Worm (Caenorhabditis elegans): Measurements from ENCODE around the gene F59A1.16.
A peak's percentile ranks its signal among the peaks of the same experiment; 100 is the strongest.

The F59A1.16 gene

DNA sequence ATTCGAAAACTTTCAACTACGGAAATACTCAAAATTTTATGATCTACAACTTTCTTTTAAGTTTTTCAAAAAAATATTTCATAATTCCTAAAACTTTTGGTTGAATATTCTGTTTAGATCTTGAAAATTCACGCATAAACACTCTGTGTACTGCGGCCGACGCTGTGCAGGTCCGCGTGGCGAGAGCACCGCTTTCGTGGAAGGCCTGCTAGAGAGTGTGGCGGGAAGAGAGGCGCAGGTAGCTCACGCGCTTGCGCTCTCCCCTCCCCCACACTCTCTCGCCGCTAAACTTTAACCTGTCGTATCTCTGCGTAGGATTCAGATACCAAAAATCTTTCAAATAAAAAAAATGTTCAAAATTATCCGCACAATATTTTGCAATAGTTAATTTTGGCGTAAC is 1.5 kb downstream of the F59A1.16 start:
- peak; percentile 84 for TF ChIP-seq set-16 (GFP tag; IDR thresholded peaks at IDR 0.05)
- TF ChIP-seq ztf-11 (tag; optimal IDR thresholded peaks at IDR 0.05) = no peak

DNA sequence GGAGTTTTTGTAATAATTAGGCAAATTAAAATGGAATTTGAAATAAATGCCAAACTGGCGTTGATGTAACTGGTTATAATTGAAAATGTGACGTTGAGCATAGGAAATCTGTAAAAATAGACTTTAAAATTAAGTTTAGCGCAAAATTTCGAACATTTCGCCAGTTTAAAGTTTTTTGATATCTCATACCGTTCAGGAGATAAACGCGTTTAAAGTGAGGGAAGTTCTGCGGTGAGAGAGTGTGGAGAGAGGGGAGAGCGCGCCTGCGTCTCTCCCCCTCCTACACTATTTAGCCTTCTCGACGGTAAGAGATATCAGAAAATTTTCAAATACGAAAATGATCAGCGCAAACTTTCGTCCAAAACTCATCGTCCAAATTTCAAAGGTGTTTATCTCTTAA is 8.2 kb downstream of the F59A1.16 start, which contains the start of gene str-92:
TSS of gene str-92 (minus strand) at position 101 of the 400 bp plus-strand sequence.
- TF ChIP-seq lin-13 (GFP tag; optimal IDR thresholded peaks at IDR 0.05) = no peak
- no peak for TF ChIP-seq pha-4 (GFP tag; IDR thresholded peaks at IDR 0.05)
- TF ChIP-seq pha-4 (tag; optimal IDR thresholded peaks at IDR 0.05) = no peak
- TF ChIP-seq set-16 (GFP tag; IDR thresholded peaks at IDR 0.05) = no peak
- no peak for TF ChIP-seq F44E2.7 (GFP tag; IDR thresholded peaks at IDR 0.05)
- no peak for TF ChIP-seq nhr-11 (tag; optimal IDR thresholded peaks at IDR 0.05)
- no peak for TF ChIP-seq zfp-3 (GFP tag; conservative IDR thresholded peaks at IDR 0.05)
- TF ChIP-seq ces-1 (GFP tag; optimal IDR thresholded peaks at IDR 0.05) = no peak
- no peak for TF ChIP-seq cey-2 (tag; optimal IDR thresholded peaks at IDR 0.05; ENCODE audit: borderline replicate concordance, insufficient read depth)
- TF ChIP-seq jun-1 (tag; optimal IDR thresholded peaks at IDR 0.05) = no peak
- no peak for TF ChIP-seq unc-39 (tag; optimal IDR thresholded peaks at IDR 0.05)
- TF ChIP-seq ctbp-1 (GFP tag; IDR thresholded peaks at IDR 0.05) = no peak
- TF ChIP-seq vab-7 (GFP tag; IDR thresholded peaks at IDR 0.05) = no peak
- TF ChIP-seq snpc-1.2 (GFP tag; IDR thresholded peaks at IDR 0.05) = no peak
- TF ChIP-seq daf-16 (GFP tag; optimal IDR thresholded peaks at IDR 0.05) = no peak
- no peak for TF ChIP-seq daf-16 (tag; optimal IDR thresholded peaks at IDR 0.05)
- no peak for TF ChIP-seq nhr-41 (GFP tag; IDR thresholded peaks at IDR 0.05)
- no peak for TF ChIP-seq dpl-1 (GFP tag; optimal IDR thresholded peaks at IDR 0.05)

DNA sequence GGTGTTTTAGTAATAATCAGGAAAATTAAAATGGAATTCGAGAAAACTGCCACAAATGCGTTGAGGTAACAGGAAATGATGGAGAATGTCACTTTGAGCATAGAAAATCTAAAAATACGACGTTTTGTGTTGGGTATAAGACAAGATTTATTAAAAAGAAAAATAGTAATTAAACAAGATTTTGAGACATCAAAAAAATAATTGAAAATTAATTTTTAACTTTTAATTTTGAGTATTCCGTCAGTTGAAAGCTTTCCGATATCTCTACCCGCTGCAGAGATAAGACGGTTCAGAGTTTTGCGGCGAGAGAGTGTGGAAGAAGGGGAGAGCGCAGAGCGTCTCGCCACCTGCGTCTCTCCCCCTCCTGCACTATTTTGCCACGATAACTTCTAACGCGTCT is 11.4 kb downstream of the F59A1.16 start, which contains the start of gene str-93:
TSS of gene str-93 (minus strand) at position 101 of the 400 bp plus-strand sequence.
- TF ChIP-seq unc-130 (GFP tag; optimal IDR thresholded peaks at IDR 0.05) (no peak), F37D6.2 (tag; optimal IDR thresholded peaks at IDR 0.05) (no peak), lin-38 (GFP tag; IDR thresholded peaks at IDR 0.05) (no peak), egl-43 (GFP tag; IDR thresholded peaks at IDR 0.05) (no peak), aly-2 (tag; optimal IDR thresholded peaks at IDR 0.05) (no peak), F10B5.3 (tag; optimal IDR thresholded peaks at IDR 0.05) (no peak), D1046.2 (GFP tag; IDR thresholded peaks at IDR 0.05) (no peak), nhr-76 (tag; optimal IDR thresholded peaks at IDR 0.05) (no peak), aha-1 (tag) (no peak), unc-39 (tag; optimal IDR thresholded peaks at IDR 0.05) (no peak), lin-29 (GFP tag; IDR thresholded peaks at IDR 0.05) (no peak), daf-12 (tag; optimal IDR thresholded peaks at IDR 0.05) (no peak), ces-1 (GFP tag; optimal IDR thresholded peaks at IDR 0.05) (no peak), ceh-44 (GFP tag; IDR thresholded peaks at IDR 0.05) (no peak)

DNA sequence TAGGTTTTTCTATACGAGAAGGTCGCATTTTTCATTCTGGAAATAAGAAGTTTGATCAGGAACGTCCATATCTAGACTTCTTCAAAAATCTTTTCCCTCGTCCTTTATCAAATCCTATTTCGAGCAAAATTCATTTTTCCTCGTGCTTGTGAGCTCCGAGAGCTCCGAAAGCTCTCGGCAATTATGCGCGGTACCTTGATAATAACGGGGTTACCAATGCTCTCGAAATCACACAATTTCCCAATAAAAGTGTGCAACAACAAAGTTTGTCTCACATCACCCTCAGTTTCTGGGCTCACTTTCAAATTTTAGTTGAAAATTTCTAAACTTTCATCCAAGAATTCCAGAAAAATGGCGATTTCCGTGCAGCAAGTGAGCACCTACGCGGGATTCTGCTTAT is 16.2 kb downstream of the F59A1.16 start, which contains the start of gene str-89:
TSS of gene str-89 (plus strand) at position 301 of the 400 bp plus-strand sequence.
- no peak for TF ChIP-seq ZK546.5 (tag; optimal IDR thresholded peaks at IDR 0.05)
- TF ChIP-seq ceh-20 (GFP tag; IDR thresholded peaks at IDR 0.05) = no peak
- TF ChIP-seq nhr-41 (GFP tag; IDR thresholded peaks at IDR 0.05) = no peak
- no peak for TF ChIP-seq fos-1 (tag; optimal IDR thresholded peaks at IDR 0.05)
- no peak for TF ChIP-seq ceh-32 (tag; optimal IDR thresholded peaks at IDR 0.05; ENCODE audit: poor library complexity)
- no peak for TF ChIP-seq nhr-11 (tag; optimal IDR thresholded peaks at IDR 0.05)
- TF ChIP-seq ama-1 (optimal IDR thresholded peaks at IDR 0.05) = no peak
- no peak for TF ChIP-seq zip-2 (tag; optimal IDR thresholded peaks at IDR 0.05)
- TF ChIP-seq egl-43 (GFP tag; IDR thresholded peaks at IDR 0.05) = no peak
- no peak for TF ChIP-seq lin-38 (GFP tag; IDR thresholded peaks at IDR 0.05)
- no peak for TF ChIP-seq daf-12 (tag; optimal IDR thresholded peaks at IDR 0.05)
- TF ChIP-seq daf-19 (GFP tag; conservative IDR thresholded peaks at IDR 0.05) = no peak
